Fruit fly (Drosophila melanogaster): Measurements from ENCODE around the gene nau.

Gene nau

dm6 chr3R:23763622-23764273 is 45.6 kb upstream of the nau start, which contains the start of gene Lsd-1:
Gene Lsd-1 (plus strand): TSS chr3R:23763857.
- TF ChIP-seq sd (tag; optimal IDR thresholded peaks at IDR 0.05) (peak; percentile 43), grn (GFP tag; optimal IDR thresholded peaks at IDR 0.05) (peak; percentile 29), Hr78 (GFP tag; optimal IDR thresholded peaks at IDR 0.05) (peak in 1 of 2 experiments; percentile 53), CG7987 (GFP tag; optimal IDR thresholded peaks at IDR 0.05) (peak; percentile 50), bsh (GFP tag; optimal IDR thresholded peaks at IDR 0.05) (peak in 1 of 2 experiments; percentile 52), CG3838 (GFP tag; optimal IDR thresholded peaks at IDR 0.05) (no peak), CG34376 (GFP tag; optimal IDR thresholded peaks at IDR 0.05) (peak; percentile 83), ranshi (GFP tag; IDR thresholded peaks at IDR 0.05) (no peak), her (GFP tag; optimal IDR thresholded peaks at IDR 0.05) (no peak), nom (GFP tag; optimal IDR thresholded peaks at IDR 0.05) (peak; percentile 84), exex (tag; optimal IDR thresholded peaks at IDR 0.05) (peak; percentile 3), E2f2 (GFP tag; IDR thresholded peaks at IDR 0.05) (no peak), CG10543 (GFP tag; optimal IDR thresholded peaks at IDR 0.05) (peak; percentile 79), chinmo (GFP tag; IDR thresholded peaks at IDR 0.05; ENCODE audit: partially characterized antibody) (peak; percentile 64; the same call in 1 of the 4 replicates), Drgx (GFP tag; IDR thresholded peaks at IDR 0.05) (peak; percentile 45; the same call in 1 of the 2 replicates), sug (tag; optimal IDR thresholded peaks at IDR 0.05) (peak; percentile 61), fd3F (GFP tag; optimal IDR thresholded peaks at IDR 0.05) (no peak), gem (tag; optimal IDR thresholded peaks at IDR 0.05) (peak; percentile 7), mirr (GFP tag; optimal IDR thresholded peaks at IDR 0.05) (peak; percentile 28)

- TF ChIP-seq Mad (GFP tag; optimal IDR thresholded peaks at IDR 0.05) (peak; percentile 29), tgo (GFP tag; IDR thresholded peaks at IDR 0.05) (no peak), odd (GFP tag; optimal IDR thresholded peaks at IDR 0.05) (no peak), CG14050 (GFP tag; IDR thresholded peaks at IDR 0.05) (no peak), gro (GFP tag; optimal IDR thresholded peaks at IDR 0.05) (no peak), CG14710 (tag; optimal IDR thresholded peaks at IDR 0.05) (peak; percentile 26), CG12155 (GFP tag; optimal IDR thresholded peaks at IDR 0.05) (peak; percentile 14), Max (GFP tag; optimal IDR thresholded peaks at IDR 0.05) (peak; percentile 4), amos (GFP tag; IDR thresholded peaks at IDR 0.05; ENCODE audit: partially characterized antibody) (peak; percentile 8; the same call in 1 of the 2 replicates), CG17912 (GFP tag; optimal IDR thresholded peaks at IDR 0.05) (no peak), CG9727 (GFP tag; optimal IDR thresholded peaks at IDR 0.05) (no peak), D19A (tag; optimal IDR thresholded peaks at IDR 0.05) (no peak), CG10209 (GFP tag; optimal IDR thresholded peaks at IDR 0.05) (peak; percentile 11), luna (GFP tag; optimal IDR thresholded peaks at IDR 0.05) (peak; percentile 4), Camta (GFP tag; optimal IDR thresholded peaks at IDR 0.05) (peak; percentile 35), CG11093 (GFP tag; IDR thresholded peaks at IDR 0.05) (no peak), CG1603 (tag; optimal IDR thresholded peaks at IDR 0.05) (peak; percentile 53), Nf-YA (GFP tag; IDR thresholded peaks at IDR 0.05) (no peak), Dll (GFP tag; IDR thresholded peaks at IDR 0.05; ENCODE audit: partially characterized antibody) (peak; percentile 44; the same call in 1 of the 4 replicates), Fer1 (GFP tag; optimal IDR thresholded peaks at IDR 0.05) (no peak), CG7839 (tag; optimal IDR thresholded peaks at IDR 0.05) (no peak), Hsf (GFP tag; optimal IDR thresholded peaks at IDR 0.05) (peak; percentile 1), NK7.1 (GFP tag; optimal IDR thresholded peaks at IDR 0.05) (no peak), CG6175 (GFP tag; IDR thresholded peaks at IDR 0.05) (no peak), CG13624 (GFP tag; optimal IDR thresholded peaks at IDR 0.05) (peak; percentile 4), CG6854 (GFP tag; optimal IDR thresholded peaks at IDR 0.05) (no peak), CG7928 (GFP tag; optimal IDR thresholded peaks at IDR 0.05) (no peak), phol (tag; optimal IDR thresholded peaks at IDR 0.05) (peak; percentile 20), CG17186 (GFP tag; optimal IDR thresholded peaks at IDR 0.05) (no peak), gce (GFP tag; IDR thresholded peaks at IDR 0.05) (no peak)
Measured at dm6 chr3R:23763015-23763414, 44.9 kb upstream of the nau start, which contains the start of gene udt. Gene udt (minus strand): TSS chr3R:23763263.
